Worm (Caenorhabditis elegans): ENCODE data around the gene F57A8.7.

DNA sequence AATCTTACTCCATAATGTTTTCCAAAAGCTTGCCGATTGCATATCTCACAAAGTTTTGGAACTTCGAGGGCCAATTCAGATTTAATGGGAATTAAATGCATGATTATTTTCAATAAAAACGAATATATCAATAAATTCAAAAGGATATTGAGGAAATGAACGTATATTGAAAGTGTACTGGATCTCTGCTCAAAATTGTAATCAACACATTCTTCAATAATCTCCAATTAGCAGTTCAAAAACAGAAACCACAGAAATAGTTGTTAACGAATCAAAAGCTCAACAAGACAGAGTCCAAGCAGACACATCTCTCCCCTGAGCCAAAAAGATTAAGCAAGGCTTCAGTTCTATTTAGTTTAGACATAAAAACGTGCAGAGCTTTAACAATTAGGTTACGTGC is 5.0 kb upstream of the F57A8.7 start, which contains the start of gene nhr-192:
- TF ChIP-seq fkh-10 (GFP tag; optimal IDR thresholded peaks at IDR 0.05) (no peak), F13H6.1 (tag; optimal IDR thresholded peaks at IDR 0.05) (no peak), ceh-22 (tag; optimal IDR thresholded peaks at IDR 0.05) (no peak), ama-1 (optimal IDR thresholded peaks at IDR 0.05) (no peak), unc-42 (tag; optimal IDR thresholded peaks at IDR 0.05) (no peak), ttx-3 (tag; optimal IDR thresholded peaks at IDR 0.05) (no peak), ceh-9 (tag; optimal IDR thresholded peaks at IDR 0.05) (no peak), unc-55 (GFP tag; optimal IDR thresholded peaks at IDR 0.05) (no peak), tbx-2 (tag; optimal IDR thresholded peaks at IDR 0.05) (no peak), pha-4 (tag; optimal IDR thresholded peaks at IDR 0.05) (no peak), pag-3 (tag; optimal IDR thresholded peaks at IDR 0.05; ENCODE audit: borderline replicate concordance) (no peak)
